Worm (Caenorhabditis elegans) whole organism, young adult: ENCODE data around the gene cec-1.

ENCODE experiments used
- B0035.1 ChIP-seq: sonication (generic microtip); optimal IDR thresholded peaks from 2 replicates; lab custom pipeline; 2016; ENCODE audit warnings: missing genetic modification characterization, mild to moderate bottlenecking, missing compliant biosample characterization, missing genotype, missing genetic modification reagents
- B0336.3 ChIP-seq: fragments of 200-800 bp; sonication (Bioruptor generic); IDR thresholded peaks from 2 replicates; pipeline ENCODE4 v1.3.6; 2022; ENCODE audit warnings: missing genetic modification characterization, missing compliant biosample characterization
- C17E4.6 ChIP-seq: fragments of 200-800 bp; sonication (Bioruptor generic); IDR thresholded peaks from 2 replicates; pipeline ENCODE4 v1.3.6; 2022; ENCODE audit warnings: missing genetic modification reagents, missing genetic modification characterization, missing compliant biosample characterization
- D2030.7 ChIP-seq: fragments of 200-800 bp; sonication (Bioruptor generic); IDR thresholded peaks from 2 replicates; pipeline ENCODE4 v1.3.6; 2022; ENCODE audit warnings: missing genetic modification reagents, missing genetic modification characterization, missing compliant biosample characterization
- F23B12.7 ChIP-seq: sonication (generic microtip); optimal IDR thresholded peaks from 2 replicates; lab custom pipeline; 2017; ENCODE audit warnings: missing genetic modification characterization, mild to moderate bottlenecking, missing compliant biosample characterization, antibody characterized with exemption, moderate library complexity; ENCODE audit not compliant: insufficient read depth
- F33H1.4 ChIP-seq: fragments of 200-800 bp; sonication (Bioruptor generic); IDR thresholded peaks from 2 replicates; pipeline ENCODE4 v1.3.6; 2022; ENCODE audit warnings: missing genetic modification reagents, missing genetic modification characterization, missing compliant biosample characterization
- F37B4.10 ChIP-seq: fragments of 200-800 bp; sonication (Bioruptor generic); IDR thresholded peaks from 2 replicates; pipeline ENCODE4 v1.3.6; 2022; ENCODE audit warnings: missing genetic modification characterization, missing compliant biosample characterization
- F49E8.2 ChIP-seq: sonication (generic microtip); optimal IDR thresholded peaks from 3 replicates; lab custom pipeline; 2017; ENCODE audit warnings: missing genetic modification characterization, mild to moderate bottlenecking, missing compliant biosample characterization, antibody characterized with exemption, moderate library complexity; ENCODE audit not compliant: insufficient read depth
- F55B11.4 ChIP-seq: sonication (generic microtip); optimal IDR thresholded peaks from 2 replicates; lab custom pipeline; 2016; ENCODE audit warnings: missing compliant biosample characterization, missing genetic modification characterization, borderline replicate concordance; ENCODE audit not compliant: insufficient read depth
- T07F8.4 ChIP-seq: sonication (generic microtip); optimal IDR thresholded peaks from 2 replicates; lab custom pipeline; 2016; ENCODE audit warnings: mild to moderate bottlenecking, missing genetic modification characterization, moderate library complexity, missing compliant biosample characterization
- Y53G8AR.9 ChIP-seq: fragments of 200-800 bp; sonication (Bioruptor generic); conservative IDR thresholded peaks from 2 replicates; pipeline ENCODE4 v1.3.6; 2022; ENCODE audit warnings: missing genetic modification reagents, missing genetic modification characterization, missing compliant biosample characterization
- Y79H2A.3 ChIP-seq: fragments of 200-800 bp; sonication (Bioruptor generic); conservative IDR thresholded peaks from 2 replicates; pipeline ENCODE4 v1.3.6; 2022; ENCODE audit warnings: missing genetic modification reagents, missing genetic modification characterization, missing compliant biosample characterization
- aptf-3 ChIP-seq: fragments of 200-800 bp; sonication (Bioruptor generic); IDR thresholded peaks from 2 replicates; pipeline ENCODE4 v1.3.6; 2022; ENCODE audit warnings: missing genetic modification characterization, missing compliant biosample characterization
- attf-3 ChIP-seq: fragments of 200-800 bp; sonication (Bioruptor generic); conservative IDR thresholded peaks from 2 replicates; pipeline ENCODE4 v1.3.6; 2022; ENCODE audit warnings: missing genetic modification reagents, missing genetic modification characterization, missing compliant biosample characterization
- attf-6 ChIP-seq: fragments of 200-800 bp; sonication (Bioruptor generic); IDR thresholded peaks from 2 replicates; pipeline ENCODE4 v1.3.6; 2022; ENCODE audit warnings: missing genetic modification reagents, missing genetic modification characterization, missing compliant biosample characterization
- bed-1 ChIP-seq: fragments of 200-800 bp; sonication (Bioruptor generic); IDR thresholded peaks from 2 replicates; pipeline ENCODE4 v1.3.6; 2022; ENCODE audit warnings: missing genetic modification reagents, missing genetic modification characterization, missing compliant biosample characterization
- ceh-100 ChIP-seq: fragments of 200-800 bp; sonication (Bioruptor generic); IDR thresholded peaks from 2 replicates; pipeline ENCODE4 v1.3.6; 2022; ENCODE audit warnings: missing genetic modification reagents, missing genetic modification characterization, missing compliant biosample characterization
- ceh-27 ChIP-seq: fragments of 200-800 bp; sonication (Bioruptor generic); optimal IDR thresholded peaks from 2 replicates; lab custom pipeline; 2018; ENCODE audit warnings: mild to moderate bottlenecking, missing genetic modification characterization, moderate library complexity, missing compliant biosample characterization
- ceh-40 ChIP-seq: fragments of 200-800 bp; sonication (Bioruptor generic); IDR thresholded peaks from 2 replicates; pipeline ENCODE4 v1.3.6; 2022; ENCODE audit warnings: missing genetic modification characterization, missing compliant biosample characterization
- ceh-79 ChIP-seq: sonication (generic microtip); optimal IDR thresholded peaks from 2 replicates; lab custom pipeline; 2017; ENCODE audit warnings: mild to moderate bottlenecking, missing genetic modification characterization, missing compliant biosample characterization
- chd-7 ChIP-seq: sonication (generic microtip); optimal IDR thresholded peaks from 2 replicates; lab custom pipeline; 2016; ENCODE audit warnings: mild to moderate bottlenecking, missing genetic modification characterization, moderate library complexity, missing compliant biosample characterization
- dpl-1 ChIP-seq: fragments of 150-350 bp; optimal IDR thresholded peaks from 2 replicates; lab custom pipeline; 2014; ENCODE audit warnings: missing biosample characterization, missing genetic modification reagents, missing genetic modification characterization
- efl-1 ChIP-seq: fragments of 150-350 bp; optimal IDR thresholded peaks from 2 replicates; lab custom pipeline; 2014; ENCODE audit warnings: missing biosample characterization, missing genetic modification reagents, missing genetic modification characterization
- ets-4 ChIP-seq: fragments of 200-800 bp; sonication (Bioruptor generic); optimal IDR thresholded peaks from 2 replicates; lab custom pipeline; 2018; ENCODE audit warnings: mild to moderate bottlenecking, missing genetic modification characterization, missing compliant biosample characterization
- fkh-3 ChIP-seq: sonication (generic microtip); optimal IDR thresholded peaks from 2 replicates; lab custom pipeline; 2016; ENCODE audit warnings: mild to moderate bottlenecking, missing genetic modification characterization, missing compliant biosample characterization
- gei-17 ChIP-seq: fragments of 200-800 bp; sonication (Bioruptor generic); optimal IDR thresholded peaks from 2 replicates; lab custom pipeline; 2018; ENCODE audit warnings: mild to moderate bottlenecking, missing genetic modification characterization, missing compliant biosample characterization
- him-1 ChIP-seq: sonication (generic microtip); optimal IDR thresholded peaks from 2 replicates; lab custom pipeline; 2016; ENCODE audit warnings: missing genotype, missing genetic modification reagents, missing genetic modification characterization, missing compliant biosample characterization
- hlh-12 ChIP-seq: sonication (generic microtip); optimal IDR thresholded peaks from 2 replicates; lab custom pipeline; 2016; ENCODE audit warnings: missing genetic modification characterization, missing compliant biosample characterization
- hmg-20 ChIP-seq: fragments of 200-800 bp; sonication (Bioruptor generic); IDR thresholded peaks from 2 replicates; pipeline ENCODE4 v1.3.6; 2022; ENCODE audit warnings: missing genetic modification reagents, missing genetic modification characterization, missing compliant biosample characterization
- hsf-1 ChIP-seq: fragments of 200-800 bp; sonication (Bioruptor generic); IDR thresholded peaks from 2 replicates; pipeline ENCODE4 v1.3.6; 2022; ENCODE audit warnings: missing genetic modification reagents, missing genetic modification characterization, missing compliant biosample characterization
- lin-40 ChIP-seq: sonication (generic microtip); optimal IDR thresholded peaks from 2 replicates; lab custom pipeline; 2016; ENCODE audit warnings: missing genetic modification characterization, mild to moderate bottlenecking, missing compliant biosample characterization, missing genotype, missing genetic modification reagents
- lsl-1 ChIP-seq: fragments of 200-800 bp; sonication (Bioruptor generic); optimal IDR thresholded peaks from 2 replicates; lab custom pipeline; 2018; ENCODE audit warnings: mild to moderate bottlenecking, missing genetic modification characterization, moderate library complexity, missing compliant biosample characterization
- madf-3 ChIP-seq: fragments of 200-800 bp; sonication (Bioruptor generic); IDR thresholded peaks from 2 replicates; pipeline ENCODE4 v1.3.6; 2022; ENCODE audit warnings: missing genetic modification reagents, missing genetic modification characterization, missing compliant biosample characterization
- madf-6 ChIP-seq: fragments of 200-800 bp; sonication (Bioruptor generic); IDR thresholded peaks from 2 replicates; pipeline ENCODE4 v1.3.6; 2022; ENCODE audit warnings: missing genetic modification reagents, missing genetic modification characterization, missing compliant biosample characterization
- mel-28 ChIP-seq: sonication (generic microtip); optimal IDR thresholded peaks from 2 replicates; lab custom pipeline; 2016; ENCODE audit warnings: borderline replicate concordance, mild to moderate bottlenecking, missing genetic modification characterization, missing compliant biosample characterization
- nhr-27 ChIP-seq: fragments of 200-800 bp; sonication (Bioruptor generic); optimal IDR thresholded peaks from 2 replicates; lab custom pipeline; 2018; ENCODE audit warnings: mild to moderate bottlenecking, missing genetic modification characterization, moderate library complexity, missing compliant biosample characterization
- nhr-80 ChIP-seq: sonication (generic microtip); optimal IDR thresholded peaks from 2 replicates; lab custom pipeline; 2016; ENCODE audit warnings: missing genetic modification characterization, missing compliant biosample characterization
- nhr-90 ChIP-seq: sonication (generic microtip); optimal IDR thresholded peaks from 2 replicates; lab custom pipeline; 2016; ENCODE audit warnings: missing genotype, mild to moderate bottlenecking, missing genetic modification characterization, missing compliant biosample characterization
- rcor-1 ChIP-seq: fragments of 200-800 bp; sonication (Bioruptor generic); IDR thresholded peaks from 2 replicates; pipeline ENCODE4 v1.3.6; 2022; ENCODE audit warnings: missing genetic modification reagents, missing genetic modification characterization, missing compliant biosample characterization
- repo-1 ChIP-seq: sonication (generic microtip); optimal IDR thresholded peaks from 2 replicates; lab custom pipeline; 2017; ENCODE audit warnings: mild to moderate bottlenecking, missing genetic modification characterization, missing compliant biosample characterization
- sdz-38 ChIP-seq: sonication (generic microtip); optimal IDR thresholded peaks from 2 replicates; lab custom pipeline; 2016; ENCODE audit warnings: missing genotype, missing genetic modification characterization, missing compliant biosample characterization
- snpc-1.3 ChIP-seq: sonication (generic microtip); optimal IDR thresholded peaks from 2 replicates; lab custom pipeline; 2017; ENCODE audit warnings: missing genetic modification characterization, mild to moderate bottlenecking, missing compliant biosample characterization, antibody characterized with exemption, moderate library complexity, missing genotype, missing genetic modification reagents; ENCODE audit not compliant: insufficient read depth
- tlf-1 ChIP-seq: fragments of 200-800 bp; sonication (Bioruptor generic); optimal IDR thresholded peaks from 2 replicates; lab custom pipeline; 2018; ENCODE audit warnings: mild to moderate bottlenecking, missing genetic modification characterization, missing compliant biosample characterization
- unc-130 ChIP-seq: sonication (generic microtip); optimal IDR thresholded peaks from 2 replicates; lab custom pipeline; 2016; ENCODE audit warnings: missing genetic modification reagents, missing genetic modification characterization, missing compliant biosample characterization
- ztf-25 ChIP-seq: fragments of 200-800 bp; sonication (Bioruptor generic); IDR thresholded peaks from 2 replicates; pipeline ENCODE4 v1.3.6; 2022; ENCODE audit warnings: missing genetic modification reagents, missing genetic modification characterization, missing compliant biosample characterization
- ztf-28 ChIP-seq: fragments of 200-800 bp; sonication (Bioruptor generic); IDR thresholded peaks from 2 replicates; pipeline ENCODE4 v1.3.6; 2022; ENCODE audit warnings: missing genetic modification reagents, missing genetic modification characterization, missing compliant biosample characterization

The cec-1 gene

ce11 chrIII:8446940-8447403 is 20.8 kb downstream of the cec-1 start, which contains the start of gene rpn-3 (continued):
- TF ChIP-seq F37B4.10 (no peak), ets-4 (no peak), nhr-90 (no peak), ztf-28 (GFP tag; lab: Robert Waterston, UW) (peak; percentile 68; the same call in 1 of the 2 replicates), mel-28 (tag; lab: Kevin White, UChicago) (peak; percentile 3)

- TF ChIP-seq Y79H2A.3 (GFP tag; lab: Robert Waterston, UW) (0 out of 2 replicates have a peak, but pooled peaks have one; percentile 19), attf-3 (GFP tag; lab: Robert Waterston, UW) (0 out of 2 replicates have a peak, but pooled peaks have one; percentile 33), C17E4.6 (GFP tag; lab: Robert Waterston, UW) (no peak), F37B4.10 (no peak), hmg-20 (GFP tag; lab: Robert Waterston, UW) (no peak), sdz-38 (no peak), aptf-3 (no peak), madf-6 (GFP tag; lab: Robert Waterston, UW) (peak; percentile 68), ceh-27 (GFP tag; lab: Kevin White, UChicago) (no peak), efl-1 (GFP tag; lab: Kevin White, UChicago) (peak; percentile 8), tlf-1 (GFP tag; lab: Kevin White, UChicago) (peak; percentile 35), bed-1 (GFP tag; lab: Robert Waterston, UW) (0 out of 2 replicates have a peak, but pooled peaks have one; percentile 79), lin-40 (no peak), F55B11.4 (tag; lab: Kevin White, UChicago) (no peak), D2030.7 (GFP tag; lab: Robert Waterston, UW) (no peak), gei-17 (GFP tag; lab: Kevin White, UChicago) (no peak), Y53G8AR.9 (GFP tag; lab: Robert Waterston, UW) (peak; percentile 76), him-1 (tag; lab: Kevin White, UChicago) (no peak), T07F8.4 (tag; lab: Kevin White, UChicago) (no peak), ceh-79 (peak; percentile 20), snpc-1.3 (tag; lab: Kevin White, UChicago) (peak; percentile 51), B0035.1 (tag; lab: Kevin White, UChicago) (no peak), hlh-12 (tag; lab: Kevin White, UChicago) (no peak), nhr-80 (tag; lab: Kevin White, UChicago) (no peak), lsl-1 (peak; percentile 34), nhr-27 (tag; lab: Kevin White, UChicago) (no peak), unc-130 (GFP tag; lab: Kevin White, UChicago) (peak; percentile 31), F49E8.2 (tag; lab: Kevin White, UChicago) (peak; percentile 51), B0336.3 (GFP tag; lab: Robert Waterston, UW) (peak; percentile 81), F33H1.4 (GFP tag; lab: Robert Waterston, UW) (peak; percentile 33; the same call in 1 of the 2 replicates), fkh-3 (tag; lab: Kevin White, UChicago) (no peak), hsf-1 (peak; percentile 87), repo-1 (tag; lab: Kevin White, UChicago) (peak; percentile 89), ceh-100 (GFP tag; lab: Robert Waterston, UW) (0 out of 2 replicates have a peak, but pooled peaks have one; percentile 22), ztf-25 (GFP tag; lab: Robert Waterston, UW) (no peak), dpl-1 (GFP tag; lab: Kevin White, UChicago) (no peak), rcor-1 (GFP tag; lab: Robert Waterston, UW) (0 out of 2 replicates have a peak, but pooled peaks have one; percentile 5), ceh-40 (no peak), F23B12.7 (tag; lab: Kevin White, UChicago) (peak; percentile 16), madf-3 (GFP tag; lab: Robert Waterston, UW) (no peak), chd-7 (peak; percentile 33), attf-6 (GFP tag; lab: Robert Waterston, UW) (no peak; the same call in 1 of the 2 replicates)
These were observed 23.2 kb downstream of the cec-1 start, which contains the start of gene mrpl-32 for ce11 chrIII:8449160-8449807. mrpl-32 (plus strand) TSS chrIII:8449757.
